Worm (Caenorhabditis elegans) whole organism, L4 larva: ENCODE measurements around the gene R05D8.11.

Experiments used
- aha-1 ChIP-seq: fragments of 150-350 bp; peaks from one replicate; lab custom pipeline; 2014; ENCODE audit warnings: missing biosample characterization, missing genetic modification characterization
- attf-4 ChIP-seq: sonication (generic microtip); optimal IDR thresholded peaks from 3 replicates; lab custom pipeline; 2017; ENCODE audit warnings: missing biosample characterization, missing genetic modification characterization
- ceh-20 ChIP-seq: fragments of 200-800 bp; sonication (Bioruptor generic); IDR thresholded peaks from 2 replicates; pipeline ENCODE4 v1.3.6; 2022; ENCODE audit warnings: missing genetic modification reagents, missing genetic modification characterization, missing compliant biosample characterization
- ces-1 ChIP-seq: fragments of 150-350 bp; sonication (generic microtip); optimal IDR thresholded peaks from 4 replicates; lab custom pipeline; 2014; ENCODE audit warnings: missing biosample characterization, missing genetic modification reagents, missing genetic modification characterization
- dpl-1 ChIP-seq: fragments of 150-350 bp; optimal IDR thresholded peaks from 2 replicates; lab custom pipeline; 2014; ENCODE audit warnings: missing biosample characterization, missing genetic modification reagents, missing genetic modification characterization
- hmg-1.1 ChIP-seq: fragments of 200-800 bp; sonication (Bioruptor generic); IDR thresholded peaks from 2 replicates; pipeline ENCODE4 v1.3.6; 2022; ENCODE audit warnings: missing genetic modification reagents, missing genetic modification characterization, missing compliant biosample characterization
- mes-2 ChIP-seq: sonication (generic microtip); optimal IDR thresholded peaks from 2 replicates; lab custom pipeline; 2016; ENCODE audit warnings: missing genotype, mild to moderate bottlenecking, missing genetic modification characterization, missing compliant biosample characterization; ENCODE audit not compliant: poor library complexity, severe bottlenecking
- nhr-25 ChIP-seq: sonication (generic microtip); optimal IDR thresholded peaks from 2 replicates; lab custom pipeline; 2017; ENCODE audit warnings: missing genetic modification characterization, mild to moderate bottlenecking, missing compliant biosample characterization, antibody characterized with exemption, moderate library complexity, borderline replicate concordance; ENCODE audit not compliant: insufficient read depth
- snpc-4 ChIP-seq: fragments of 150-350 bp; optimal IDR thresholded peaks from 2 replicates; lab custom pipeline; 2014; ENCODE audit warnings: missing biosample characterization, missing genetic modification characterization
- zag-1 ChIP-seq: fragments of 150-350 bp; optimal IDR thresholded peaks from 2 replicates; lab custom pipeline; 2014; ENCODE audit warnings: missing biosample characterization, missing genetic modification characterization

DNA sequence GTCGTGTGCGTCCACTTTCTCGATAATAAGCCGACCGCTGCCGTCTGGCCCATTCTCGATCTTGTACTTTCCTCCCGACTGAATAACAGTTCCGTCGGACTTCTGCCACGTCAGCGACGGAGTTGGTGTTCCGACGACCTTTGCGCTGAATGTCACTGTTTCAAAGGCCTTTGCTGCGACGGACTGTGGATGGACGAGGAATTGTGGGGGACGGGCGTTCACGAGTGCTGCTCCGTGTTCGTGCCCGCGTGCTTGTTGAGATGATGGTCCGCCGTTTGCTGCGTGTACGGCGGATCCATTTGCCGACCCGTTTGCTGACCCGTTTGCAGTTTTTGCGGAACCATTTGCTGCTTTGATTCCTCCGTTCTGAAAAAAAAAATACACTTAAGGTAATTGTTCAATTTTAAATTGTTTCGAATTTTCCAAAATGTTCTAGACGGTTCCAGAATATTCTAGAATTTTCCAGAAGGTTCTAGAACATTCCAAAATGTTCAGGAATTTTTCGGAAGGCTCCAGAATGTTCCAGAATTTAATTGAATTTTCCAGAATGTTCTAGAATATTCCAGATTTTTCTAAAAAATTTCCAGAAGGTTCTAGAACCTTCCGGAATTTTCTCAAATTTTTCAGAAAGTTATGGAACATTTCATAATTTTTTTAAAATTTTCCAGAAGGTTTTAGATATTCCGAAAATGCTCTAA lies 18.6 kb upstream of the R05D8.11 start:
- TF ChIP-seq zag-1 (tag; lab: Kevin White, UChicago) (no peak), snpc-4 (no peak), nhr-25 (tag; lab: Kevin White, UChicago) (no peak), hmg-1.1 (GFP tag; lab: Robert Waterston, UW) (no peak), attf-4 (tag; lab: Kevin White, UChicago) (no peak), dpl-1 (GFP tag; lab: Kevin White, UChicago) (no peak), mes-2 (tag; lab: Kevin White, UChicago) (no peak), aha-1 (no peak), ces-1 (GFP tag; lab: Kevin White, UChicago) (no peak), ceh-20 (GFP tag; lab: Robert Waterston, UW) (no peak)
